Worm (Caenorhabditis elegans) whole organism, L2 larva: ENCODE data around the gene sna-2.

ENCODE experiments used
- C34F6.9 ChIP-seq: fragments of 150-350 bp; optimal IDR thresholded peaks from 2 replicates; lab custom pipeline; 2014; ENCODE audit warnings: missing biosample characterization, missing genetic modification characterization
- F13H6.1 ChIP-seq: sonication (generic microtip); optimal IDR thresholded peaks from 2 replicates; lab custom pipeline; 2016; ENCODE audit warnings: missing genetic modification characterization, missing compliant biosample characterization
- R02D3.7 ChIP-seq: fragments of 150-350 bp; optimal IDR thresholded peaks from 2 replicates; lab custom pipeline; 2014; ENCODE audit warnings: missing biosample characterization, missing genetic modification characterization
- Y55F3AM.14 ChIP-seq: fragments of 200-800 bp; sonication (Bioruptor generic); optimal IDR thresholded peaks from 2 replicates; lab custom pipeline; 2018; ENCODE audit warnings: mild to moderate bottlenecking, missing genetic modification characterization, missing compliant biosample characterization
- ZK546.5 ChIP-seq: sonication (generic microtip); optimal IDR thresholded peaks from 2 replicates; lab custom pipeline; 2017; ENCODE audit warnings: missing biosample characterization, missing genetic modification characterization
- alr-1 ChIP-seq: fragments of 150-350 bp; optimal IDR thresholded peaks from 2 replicates; lab custom pipeline; 2014; ENCODE audit warnings: missing biosample characterization, missing genetic modification characterization
- blmp-1 ChIP-seq: sonication (generic microtip); optimal IDR thresholded peaks from 2 replicates; lab custom pipeline; 2017; ENCODE audit warnings: missing genetic modification characterization, mild to moderate bottlenecking, missing compliant biosample characterization, antibody characterized with exemption, moderate library complexity; ENCODE audit not compliant: insufficient read depth
- ceh-16 ChIP-seq: fragments of 150-350 bp; optimal IDR thresholded peaks from 2 replicates; lab custom pipeline; 2014; ENCODE audit warnings: missing biosample characterization, missing genetic modification characterization
- ceh-82 ChIP-seq: fragments of 150-350 bp; optimal IDR thresholded peaks from 2 replicates; lab custom pipeline; 2014; ENCODE audit warnings: missing biosample characterization, missing genetic modification characterization
- crh-2 ChIP-seq: sonication (generic microtip); optimal IDR thresholded peaks from 2 replicates; lab custom pipeline; 2017; ENCODE audit warnings: missing biosample characterization, missing genetic modification characterization
- dmd-4 ChIP-seq: sonication (generic microtip); optimal IDR thresholded peaks from 2 replicates; lab custom pipeline; 2017; ENCODE audit warnings: missing biosample characterization, missing genetic modification characterization
- egl-27 ChIP-seq: sonication (generic microtip); optimal IDR thresholded peaks from 3 replicates; lab custom pipeline; 2017; ENCODE audit warnings: missing biosample characterization, missing genetic modification reagents, missing genetic modification characterization
- elt-3 ChIP-seq: sonication (generic microtip); optimal IDR thresholded peaks from 2 replicates; lab custom pipeline; 2017; ENCODE audit warnings: missing biosample characterization, missing genetic modification characterization
- fos-1 ChIP-seq: fragments of 150-350 bp; optimal IDR thresholded peaks from 2 replicates; lab custom pipeline; 2014; ENCODE audit warnings: missing biosample characterization, missing genetic modification characterization
- gmeb-1 ChIP-seq: fragments of 150-350 bp; optimal IDR thresholded peaks from 2 replicates; lab custom pipeline; 2014; ENCODE audit warnings: missing biosample characterization, missing genetic modification characterization
- lin-11 ChIP-seq: fragments of 150-350 bp; sonication (generic microtip); optimal IDR thresholded peaks from 2 replicates; lab custom pipeline; 2014; ENCODE audit warnings: missing biosample characterization, missing genetic modification characterization, inconsistent platforms, mixed read lengths
- lin-13 ChIP-seq: fragments of 150-350 bp; optimal IDR thresholded peaks from 2 replicates; lab custom pipeline; 2014; ENCODE audit warnings: missing biosample characterization, missing genetic modification reagents, missing genetic modification characterization
- lin-39 ChIP-seq: fragments of 150-350 bp; optimal IDR thresholded peaks from 2 replicates; lab custom pipeline; 2014; ENCODE audit warnings: missing biosample characterization, missing genetic modification reagents, missing genetic modification characterization
- lsy-2 ChIP-seq, 2 experiments: fragments of 150-350 bp in 1 of 2; sonication (generic microtip) in 1 of 2; optimal IDR thresholded peaks; 2 replicates each; lab custom pipeline; 2014 to 2017; ENCODE audit warnings: missing biosample characterization in 2 of 2, missing genetic modification characterization in 2 of 2
- mab-5 ChIP-seq: fragments of 150-350 bp; optimal IDR thresholded peaks from 2 replicates; lab custom pipeline; 2014; ENCODE audit warnings: missing biosample characterization, missing genetic modification characterization
- mbf-1 ChIP-seq: sonication (generic microtip); optimal IDR thresholded peaks from 2 replicates; lab custom pipeline; 2017; ENCODE audit warnings: missing biosample characterization, missing genetic modification characterization
- mdl-1 ChIP-seq, 2 experiments: fragments of 150-350 bp in 1 of 2; sonication (generic microtip) in 1 of 2; optimal IDR thresholded peaks; 2 replicates each; lab custom pipeline; 2017; ENCODE audit warnings: missing biosample characterization in 2 of 2, missing genetic modification characterization in 2 of 2
- nhr-10 ChIP-seq: sonication (generic microtip); optimal IDR thresholded peaks from 2 replicates; lab custom pipeline; 2017; ENCODE audit warnings: missing biosample characterization, missing genetic modification characterization
- nhr-11 ChIP-seq: fragments of 150-350 bp; optimal IDR thresholded peaks from 2 replicates; lab custom pipeline; 2014; ENCODE audit warnings: missing biosample characterization, missing genetic modification characterization
- nhr-12 ChIP-seq: fragments of 150-350 bp; optimal IDR thresholded peaks from 2 replicates; lab custom pipeline; 2014; ENCODE audit warnings: missing biosample characterization, missing genetic modification characterization
- nhr-129 ChIP-seq: fragments of 150-350 bp; optimal IDR thresholded peaks from 2 replicates; lab custom pipeline; 2014; ENCODE audit warnings: missing biosample characterization, missing genetic modification characterization
- nhr-21 ChIP-seq: fragments of 150-350 bp; optimal IDR thresholded peaks from 2 replicates; lab custom pipeline; 2014; ENCODE audit warnings: missing biosample characterization, missing genetic modification characterization
- nhr-23 ChIP-seq: fragments of 150-350 bp; optimal IDR thresholded peaks from 2 replicates; lab custom pipeline; 2014; ENCODE audit warnings: missing biosample characterization, missing genetic modification reagents, missing genetic modification characterization
- nhr-237 ChIP-seq: fragments of 150-350 bp; optimal IDR thresholded peaks from 2 replicates; lab custom pipeline; 2014; ENCODE audit warnings: missing biosample characterization, missing genetic modification characterization
- nhr-25 ChIP-seq: fragments of 150-350 bp; sonication (generic microtip); optimal IDR thresholded peaks from 3 replicates; lab custom pipeline; 2014; ENCODE audit warnings: missing biosample characterization, missing genetic modification characterization
- nhr-6 ChIP-seq: fragments of 150-350 bp; optimal IDR thresholded peaks from 2 replicates; lab custom pipeline; 2014; ENCODE audit warnings: missing biosample characterization, missing genetic modification characterization
- nhr-77 ChIP-seq: fragments of 150-350 bp; optimal IDR thresholded peaks from 2 replicates; lab custom pipeline; 2014; ENCODE audit warnings: missing biosample characterization, missing genetic modification characterization
- peb-1 ChIP-seq: fragments of 150-350 bp; optimal IDR thresholded peaks from 2 replicates; lab custom pipeline; 2014; ENCODE audit warnings: missing biosample characterization, missing genetic modification characterization
- sem-4 ChIP-seq: fragments of 150-350 bp; optimal IDR thresholded peaks from 2 replicates; lab custom pipeline; 2014; ENCODE audit warnings: missing biosample characterization, missing genetic modification reagents, missing genetic modification characterization
- skn-1 ChIP-seq: sonication (generic microtip); optimal IDR thresholded peaks from 2 replicates; lab custom pipeline; 2017; ENCODE audit warnings: missing biosample characterization, missing genetic modification characterization
- sma-3 ChIP-seq: sonication (generic microtip); optimal IDR thresholded peaks from 2 replicates; lab custom pipeline; 2016; ENCODE audit warnings: missing genetic modification reagents, missing genetic modification characterization, missing compliant biosample characterization
- sma-9 ChIP-seq, 2 experiments: fragments of 150-350 bp in 1 of 2; sonication (generic microtip) in 1 of 2; optimal IDR thresholded peaks; 2 replicates each; lab custom pipeline; 2014 to 2016; ENCODE audit warnings: missing genetic modification characterization in 2 of 2, mild to moderate bottlenecking in 1 of 2, missing biosample characterization in 1 of 2, missing compliant biosample characterization in 1 of 2, missing genetic modification reagents in 1 of 2, moderate library complexity in 1 of 2
- snpc-4 ChIP-seq: fragments of 150-350 bp; optimal IDR thresholded peaks from 2 replicates; lab custom pipeline; 2014; ENCODE audit warnings: missing biosample characterization, missing genetic modification characterization
- unc-39 ChIP-seq: fragments of 150-350 bp; optimal IDR thresholded peaks from 2 replicates; lab custom pipeline; 2014; ENCODE audit warnings: missing biosample characterization, missing genetic modification characterization
- unc-62 ChIP-seq: fragments of 150-350 bp; optimal IDR thresholded peaks from 2 replicates; lab custom pipeline; 2014; ENCODE audit warnings: missing biosample characterization, missing genetic modification reagents, missing genetic modification characterization
- zag-1 ChIP-seq: fragments of 150-350 bp; optimal IDR thresholded peaks from 2 replicates; lab custom pipeline; 2014; ENCODE audit warnings: missing biosample characterization, missing genetic modification characterization
- ztf-1 ChIP-seq: fragments of 200-800 bp; sonication (Bioruptor generic); conservative IDR thresholded peaks from 2 replicates; pipeline ENCODE4 v1.3.6; 2022; ENCODE audit warnings: missing genetic modification characterization, missing compliant biosample characterization
- ztf-11 ChIP-seq: sonication (generic microtip); optimal IDR thresholded peaks from 2 replicates; lab custom pipeline; 2017; ENCODE audit warnings: missing biosample characterization, missing genetic modification characterization
- ztf-4 ChIP-seq: fragments of 150-350 bp; optimal IDR thresholded peaks from 2 replicates; lab custom pipeline; 2014; ENCODE audit warnings: missing biosample characterization, missing genetic modification characterization

The sna-2 gene

DNA sequence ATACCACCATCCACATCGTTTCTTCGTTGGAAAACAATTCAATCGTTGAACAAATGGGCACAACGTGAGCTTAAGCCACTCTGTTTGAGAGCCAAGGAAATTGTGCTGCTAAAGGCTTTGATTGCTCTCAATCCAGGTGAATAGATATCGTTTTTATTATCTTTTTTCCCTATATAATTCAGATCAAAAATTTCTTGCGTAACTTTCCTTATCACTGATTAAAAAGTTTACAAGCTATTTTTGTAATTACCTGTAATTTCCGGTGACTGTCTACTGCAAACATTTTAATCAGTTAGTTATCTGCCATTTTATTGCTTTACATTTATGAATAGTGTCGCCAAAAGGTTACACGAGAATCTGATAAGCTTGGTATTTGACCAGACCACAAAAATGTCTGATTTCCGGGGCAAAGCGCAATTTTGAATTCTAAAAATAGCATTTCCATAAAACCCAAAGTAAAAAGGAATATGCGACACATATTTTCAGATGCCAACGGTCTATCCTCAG is 14.7 kb downstream of the sna-2 start:
- no peak for TF ChIP-seq elt-3 (tag; lab: Kevin White, UChicago)
- TF ChIP-seq egl-27: peak; percentile 1
- TF ChIP-seq fos-1 (tag; lab: Kevin White, UChicago): peak; percentile 85

DNA sequence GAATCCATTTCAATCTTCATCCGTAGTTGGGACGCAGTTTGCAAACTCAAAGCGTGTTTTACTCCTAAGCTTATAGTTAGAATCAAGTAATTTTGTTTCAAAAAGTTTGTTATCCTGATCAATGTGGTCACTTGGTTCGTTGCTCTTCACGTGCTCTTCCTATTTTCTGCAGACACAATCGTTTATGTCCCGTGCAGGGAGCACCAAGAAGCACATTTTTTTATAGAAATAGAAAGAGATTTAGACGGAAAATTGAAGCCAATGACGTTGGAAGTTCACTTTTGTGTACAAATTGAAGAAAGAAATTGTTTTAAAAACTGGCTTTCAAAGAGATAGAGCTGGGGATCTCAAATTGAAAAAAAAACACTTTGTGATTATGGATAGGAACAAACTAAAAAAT is 15.7 kb downstream of the sna-2 start:
- TF ChIP-seq peb-1 (no peak), nhr-129 (tag; lab: Kevin White, UChicago) (peak; percentile 3), sem-4 (no peak), zag-1 (tag; lab: Kevin White, UChicago) (no peak), crh-2 (tag; lab: Kevin White, UChicago) (peak; percentile 19), nhr-237 (tag; lab: Kevin White, UChicago) (no peak), F13H6.1 (tag; lab: Kevin White, UChicago) (peak; percentile 2), nhr-25 (no peak), lsy-2 (tag; optimal IDR thresholded peaks at IDR 0.05; lab: Kevin White, UChicago) (no peak)

DNA sequence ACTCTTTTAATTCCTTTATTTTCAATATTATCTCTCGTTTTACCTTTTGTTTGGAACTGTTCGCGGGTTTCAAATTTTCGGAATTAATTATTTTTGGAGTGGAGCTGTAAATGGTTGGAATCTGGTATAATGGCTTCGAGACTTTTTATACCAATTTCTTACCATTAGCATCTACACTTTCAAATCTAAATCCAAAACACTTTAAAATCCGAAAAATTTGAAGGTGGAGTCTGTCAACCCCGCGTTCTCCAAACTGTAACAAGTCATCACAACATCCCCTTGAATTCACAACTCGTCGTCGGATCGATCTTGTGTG is 20.1 kb downstream of the sna-2 start, which contains the start of gene nhr-97:
Gene nhr-97, plus strand, starts transcription at position 217 of the 316 bp plus-strand sequence.
- no peak for TF ChIP-seq ceh-82
- TF ChIP-seq gmeb-1 (tag; lab: Kevin White, UChicago): no peak
- no peak for TF ChIP-seq zag-1 (tag; lab: Kevin White, UChicago)
- TF ChIP-seq crh-2 (tag; lab: Kevin White, UChicago): no peak
- TF ChIP-seq blmp-1: no peak
- no peak for TF ChIP-seq mdl-1 (tag; optimal IDR thresholded peaks at IDR 0.05; lab: Kevin White, UChicago)
- no peak for TF ChIP-seq ztf-4
- TF ChIP-seq nhr-237 (tag; lab: Kevin White, UChicago): no peak

DNA sequence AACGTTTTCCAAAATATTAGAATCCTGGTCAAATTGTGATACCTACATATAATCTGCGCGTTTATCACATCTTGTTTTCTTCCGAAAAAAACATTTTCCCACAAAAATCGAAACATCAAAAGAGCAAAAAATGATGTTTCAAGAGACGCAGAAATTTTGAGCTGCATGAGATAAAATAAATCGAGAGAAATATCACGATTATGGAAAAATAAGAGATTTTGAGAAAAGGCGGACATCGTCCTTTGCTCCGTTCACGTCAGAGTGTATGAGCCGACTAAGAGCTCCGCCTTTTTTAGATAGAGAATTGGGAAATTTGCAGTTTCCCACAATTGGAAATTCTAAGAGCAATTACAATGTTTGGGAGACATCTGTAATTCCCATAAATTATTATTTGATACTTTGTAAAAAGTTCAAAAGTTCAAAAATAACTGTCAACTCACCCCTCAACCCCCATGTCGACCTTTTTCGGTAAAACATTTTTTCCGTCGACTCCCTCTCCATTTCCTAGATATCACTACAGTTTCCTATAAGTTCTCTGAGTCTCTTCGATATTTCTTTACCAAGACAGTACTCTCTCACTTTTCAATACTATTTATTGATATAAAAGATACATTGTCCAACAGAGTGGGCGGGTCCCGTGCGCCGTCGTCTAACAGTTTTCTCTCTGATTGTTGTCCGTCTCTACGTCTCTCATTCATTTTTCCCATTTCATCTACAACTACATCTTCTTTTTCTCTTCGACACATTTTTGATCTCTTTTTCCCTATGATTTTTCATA is 20.6 kb downstream of the sna-2 start:
- TF ChIP-seq C34F6.9 (no peak), fos-1 (tag; lab: Kevin White, UChicago) (peak; percentile 73), snpc-4 (no peak), nhr-77 (tag; lab: Kevin White, UChicago) (no peak), R02D3.7 (tag; lab: Kevin White, UChicago) (no peak), ztf-11 (tag; lab: Kevin White, UChicago) (no peak), sma-9 (GFP tag; optimal IDR thresholded peaks at IDR 0.05; lab: Kevin White, UChicago) (peak; percentile 59), sma-9 (tag; optimal IDR thresholded peaks at IDR 0.05; lab: Kevin White, UChicago) (no peak), zag-1 (tag; lab: Kevin White, UChicago) (no peak), ztf-1 (GFP tag; lab: Robert Waterston, UW) (no peak), Y55F3AM.14 (GFP tag; lab: Kevin White, UChicago) (no peak), nhr-23 (tag; lab: Kevin White, UChicago) (no peak), gmeb-1 (tag; lab: Kevin White, UChicago) (peak; percentile 55), dmd-4 (tag; lab: Kevin White, UChicago) (no peak), F13H6.1 (tag; lab: Kevin White, UChicago) (peak; percentile 27), lin-11 (tag; lab: Kevin White, UChicago) (no peak), nhr-25 (peak; percentile 69), alr-1 (tag; lab: Kevin White, UChicago) (no peak), ztf-4 (no peak), elt-3 (tag; lab: Kevin White, UChicago) (no peak), nhr-11 (tag; lab: Kevin White, UChicago) (no peak), nhr-12 (tag; lab: Kevin White, UChicago) (no peak), ZK546.5 (tag; lab: Kevin White, UChicago) (no peak), crh-2 (tag; lab: Kevin White, UChicago) (peak; percentile 62), ceh-82 (no peak), nhr-21 (peak; percentile 53), sem-4 (no peak), nhr-237 (tag; lab: Kevin White, UChicago) (no peak), lin-39 (tag; lab: Kevin White, UChicago) (no peak), unc-39 (tag; lab: Kevin White, UChicago) (no peak), nhr-6 (tag; lab: Kevin White, UChicago) (no peak), ceh-16 (tag; lab: Kevin White, UChicago) (no peak), nhr-10 (no peak), skn-1 (tag; lab: Kevin White, UChicago) (no peak), unc-62 (GFP tag; lab: Kevin White, UChicago) (no peak), lin-13 (GFP tag; lab: Kevin White, UChicago) (no peak), nhr-129 (tag; lab: Kevin White, UChicago) (peak; percentile 1), blmp-1 (peak; percentile 51), mbf-1 (tag; lab: Kevin White, UChicago) (no peak), egl-27 (no peak), sma-3 (GFP tag; lab: Kevin White, UChicago) (peak; percentile 60), mab-5 (tag; lab: Kevin White, UChicago) (no peak), lsy-2 (tag; optimal IDR thresholded peaks at IDR 0.05; lab: Kevin White, UChicago) (no peak), mdl-1 (tag; optimal IDR thresholded peaks at IDR 0.05; lab: Kevin White, UChicago) (no peak)
